Fruit fly (Drosophila melanogaster): ENCODE measurements around the gene Reps.

- no peak for TF ChIP-seq insv (optimal IDR thresholded peaks at IDR 0.05)
- TF ChIP-seq psq (optimal IDR thresholded peaks at IDR 0.05) = no peak
- TF ChIP-seq ttk (optimal IDR thresholded peaks at IDR 0.05) = no peak
Observed at dm6 chr2L:11085129-11085528, 21.3 kb downstream of the Reps start, which contains the start of gene AstCC.
